Worm (Caenorhabditis elegans) whole organism, L1 larva: ENCODE measurements around the gene mdf-2.

Experiments
- ceh-90 ChIP-seq: sonication (generic microtip); optimal IDR thresholded peaks from 2 replicates; lab custom pipeline; 2016; ENCODE audit warnings: missing genetic modification characterization, missing compliant biosample characterization
- lin-15B ChIP-seq: fragments of 150-350 bp; sonication (generic microtip); optimal IDR thresholded peaks from 3 replicates; lab custom pipeline; 2014; ENCODE audit warnings: missing biosample characterization, missing genetic modification characterization
- lin-39 ChIP-seq: fragments of 150-350 bp; optimal IDR thresholded peaks from 2 replicates; lab custom pipeline; 2014; ENCODE audit warnings: missing biosample characterization, missing genetic modification reagents, missing genetic modification characterization
- nhr-237 ChIP-seq: fragments of 150-350 bp; optimal IDR thresholded peaks from 2 replicates; lab custom pipeline; 2014; ENCODE audit warnings: missing biosample characterization, missing genetic modification characterization
- nhr-77 ChIP-seq: fragments of 150-350 bp; optimal IDR thresholded peaks from 2 replicates; lab custom pipeline; 2014; ENCODE audit warnings: missing biosample characterization, missing genetic modification characterization
- sox-4 ChIP-seq: sonication (generic microtip); optimal IDR thresholded peaks from 2 replicates; lab custom pipeline; 2016; ENCODE audit warnings: missing genetic modification characterization, missing compliant biosample characterization
- vab-15 ChIP-seq: sonication (generic microtip); optimal IDR thresholded peaks from 2 replicates; lab custom pipeline; 2017; ENCODE audit warnings: missing genotype, mild to moderate bottlenecking, missing genetic modification characterization, missing compliant biosample characterization
- ztf-11 ChIP-seq, 2 experiments: sonication (generic microtip); optimal IDR thresholded peaks; 2 replicates each; lab custom pipeline; 2016 to 2017; ENCODE audit warnings: missing genetic modification characterization in 2 of 2, missing biosample characterization in 1 of 2, missing compliant biosample characterization in 1 of 2

DNA sequence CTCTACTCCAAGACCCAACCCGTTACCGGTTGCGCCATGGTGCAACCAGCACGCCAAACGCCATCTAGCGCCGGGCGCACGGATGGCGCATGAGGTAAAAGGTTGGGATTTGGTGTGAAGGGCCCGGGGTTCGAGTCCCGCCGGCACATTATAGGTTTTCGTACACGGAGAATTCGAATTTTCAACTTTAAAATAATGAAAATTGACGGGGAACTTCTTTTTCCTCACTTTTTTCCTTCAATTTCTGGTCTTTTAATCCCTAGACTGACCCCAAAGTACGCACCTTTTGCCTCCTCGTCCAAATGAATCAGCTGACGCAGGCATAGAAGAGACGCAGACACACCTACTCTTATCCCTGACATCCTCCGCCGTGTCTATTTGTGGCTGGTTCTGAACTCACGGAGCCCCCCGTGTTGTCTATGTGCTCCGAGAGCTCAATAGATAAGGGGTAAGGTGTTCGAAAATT is 37.3 kb downstream of the mdf-2 start:
- TF ChIP-seq nhr-237 (tag; lab: Kevin White, UChicago) (no peak), nhr-77 (tag; lab: Kevin White, UChicago) (no peak), lin-15B (tag; lab: Kevin White, UChicago) (no peak), ceh-90 (tag; lab: Kevin White, UChicago) (no peak), vab-15 (tag; lab: Kevin White, UChicago) (no peak), sox-4 (tag; lab: Kevin White, UChicago) (no peak), lin-39 (no peak), ztf-11 (tag; optimal IDR thresholded peaks at IDR 0.05; lab: Kevin White, UChicago) (no peak)
